Worm (Caenorhabditis elegans): ENCODE results near the gene T01D3.3.
A peak's percentile ranks its signal among the peaks of the same experiment; 100 is the strongest.

Gene T01D3.3

DNA sequence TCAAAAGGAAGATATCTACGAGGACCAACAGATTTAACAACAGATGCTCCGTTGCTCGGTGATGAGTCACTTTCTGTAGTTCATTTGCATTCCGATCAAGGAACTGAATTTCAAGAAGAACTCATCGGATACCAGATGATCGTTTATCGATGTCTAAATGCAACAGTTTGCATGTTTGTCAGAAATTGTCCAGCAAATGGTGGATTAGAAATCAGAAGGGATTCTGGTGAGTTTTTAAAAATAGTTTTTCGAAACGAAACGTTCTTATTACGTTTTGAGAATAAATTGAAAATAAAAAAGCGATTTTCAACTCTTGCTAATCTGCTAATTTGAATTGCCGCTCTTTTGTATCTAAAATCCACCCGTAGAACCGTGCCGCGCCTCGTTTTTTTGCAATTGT, 24.2 kb upstream of the T01D3.3 start:
- TF ChIP-seq nhr-237 (tag; optimal IDR thresholded peaks at IDR 0.05) (no peak), unc-39 (tag; optimal IDR thresholded peaks at IDR 0.05) (no peak), cnd-1 (tag; optimal IDR thresholded peaks at IDR 0.05) (no peak), unc-62 (GFP tag; optimal IDR thresholded peaks at IDR 0.05) (no peak), blmp-1 (tag; optimal IDR thresholded peaks at IDR 0.05) (no peak), hlh-1 (tag; optimal IDR thresholded peaks at IDR 0.05) (no peak), nhr-2 (tag; optimal IDR thresholded peaks at IDR 0.05) (no peak), lin-32 (GFP tag; optimal IDR thresholded peaks at IDR 0.05) (no peak)

DNA sequence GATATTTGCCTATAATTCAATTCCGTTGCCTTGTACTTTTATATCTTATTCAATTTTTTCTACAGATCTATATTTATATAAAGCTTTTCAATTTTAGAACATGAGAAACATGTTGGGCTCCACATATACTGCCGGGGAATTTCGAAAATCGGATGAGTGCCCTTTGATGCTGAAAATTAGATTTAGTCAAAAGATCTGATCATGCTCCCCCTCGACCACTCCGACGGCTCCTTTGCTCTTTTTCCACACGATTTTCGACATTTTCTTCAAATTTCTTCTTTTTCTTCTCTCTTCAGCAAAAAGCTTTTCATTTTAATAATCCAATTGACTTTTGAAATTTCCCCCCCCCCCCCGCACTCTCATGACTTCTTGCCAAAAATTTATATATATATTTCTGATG, 22.6 kb upstream of the T01D3.3 start:
- no peak for TF ChIP-seq ztf-11 (tag; optimal IDR thresholded peaks at IDR 0.05)
- no peak for TF ChIP-seq cnd-1 (tag; optimal IDR thresholded peaks at IDR 0.05)
- peak; percentile 86 for TF ChIP-seq ces-1 (GFP tag; optimal IDR thresholded peaks at IDR 0.05)

DNA sequence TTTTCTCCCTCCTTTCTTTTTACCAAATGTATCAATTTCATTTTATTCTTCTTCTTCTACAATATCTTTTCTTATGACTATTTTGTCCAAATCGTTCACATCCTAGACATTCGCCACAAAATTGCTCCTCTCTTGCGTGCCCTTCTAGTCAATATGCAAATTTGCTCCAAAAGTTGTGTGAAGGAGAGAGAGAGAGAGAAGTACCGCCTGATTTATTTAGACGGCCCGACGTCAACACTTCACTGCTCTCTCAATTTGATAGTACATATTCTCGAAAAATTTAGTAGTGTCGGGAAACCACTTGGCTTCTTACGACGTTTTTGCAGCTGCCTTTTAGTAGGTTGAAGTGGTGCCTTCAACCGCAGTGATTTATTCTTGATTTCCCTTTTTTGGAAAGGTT, 17.6 kb upstream of the T01D3.3 start:
- TF ChIP-seq drap-1 (GFP tag; optimal IDR thresholded peaks at IDR 0.05) (no peak), ces-1 (GFP tag; optimal IDR thresholded peaks at IDR 0.05) (peak; percentile 68)

DNA sequence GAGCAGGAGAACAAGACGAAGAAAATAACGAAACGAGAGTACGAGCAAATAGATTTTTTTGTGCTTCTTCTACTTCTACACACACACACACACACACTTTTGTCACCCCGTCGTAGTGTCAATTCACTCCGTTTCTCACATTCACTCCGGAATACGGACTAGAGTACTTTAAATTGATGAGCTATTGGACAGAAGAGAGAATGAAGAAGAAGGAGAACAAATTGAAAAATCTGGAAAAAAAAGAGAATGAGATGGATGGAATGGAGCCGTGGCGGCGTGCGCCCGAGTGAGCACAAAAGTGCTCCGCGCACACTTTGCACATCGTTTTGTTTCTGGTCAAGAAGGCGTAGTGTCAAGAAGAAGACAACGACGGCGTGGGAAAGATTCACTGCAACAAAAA, 16.6 kb upstream of the T01D3.3 start:
- TF ChIP-seq sem-2 (GFP tag; optimal IDR thresholded peaks at IDR 0.05) (no peak), snpc-4 (tag; optimal IDR thresholded peaks at IDR 0.05) (no peak), unc-120 (tag; optimal IDR thresholded peaks at IDR 0.05; ENCODE audit: poor library complexity, severe bottlenecking) (no peak), hlh-1 (tag; optimal IDR thresholded peaks at IDR 0.05) (no peak), lin-32 (GFP tag; optimal IDR thresholded peaks at IDR 0.05) (no peak), unc-62 (GFP tag; optimal IDR thresholded peaks at IDR 0.05) (no peak), ces-1 (GFP tag; optimal IDR thresholded peaks at IDR 0.05) (no peak), sptf-1 (tag; optimal IDR thresholded peaks at IDR 0.05) (no peak), M03D4.4 (tag; optimal IDR thresholded peaks at IDR 0.05) (no peak), mab-5 (tag; optimal IDR thresholded peaks at IDR 0.05) (no peak), ceh-39 (tag; optimal IDR thresholded peaks at IDR 0.05) (no peak), elt-3 (tag; optimal IDR thresholded peaks at IDR 0.05) (no peak), cnd-1 (tag; optimal IDR thresholded peaks at IDR 0.05) (no peak), pha-4 (tag; optimal IDR thresholded peaks at IDR 0.05) (no peak)

DNA sequence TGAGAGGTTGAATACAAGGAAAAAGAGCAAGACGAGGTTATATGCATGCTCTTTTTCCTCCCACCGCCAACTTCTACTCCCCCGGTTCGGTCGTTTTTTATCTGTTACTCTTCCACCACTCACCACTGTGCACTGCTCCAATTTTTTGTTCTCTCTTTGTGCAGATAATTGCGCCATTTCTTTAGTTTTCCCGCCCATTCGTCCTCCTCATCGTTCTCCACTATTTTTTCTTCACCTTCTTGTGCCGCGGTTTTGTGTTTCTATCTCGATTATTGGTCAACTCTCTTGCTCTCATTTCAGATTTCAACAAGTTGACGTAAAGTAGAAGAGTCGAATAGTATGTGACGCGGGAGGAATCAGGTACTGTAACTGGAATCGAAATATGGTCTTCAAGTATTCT, 14.5 kb upstream of the T01D3.3 start, which contains the start of gene T01D3.1:
T01D3.1 (plus strand) TSS at position 301 of the 400 bp plus-strand sequence.
- TF ChIP-seq cnd-1 (tag; optimal IDR thresholded peaks at IDR 0.05): no peak
- TF ChIP-seq unc-120 (tag; optimal IDR thresholded peaks at IDR 0.05; ENCODE audit: poor library complexity, severe bottlenecking): no peak
- TF ChIP-seq zip-8 (tag; optimal IDR thresholded peaks at IDR 0.05): no peak
- TF ChIP-seq nhr-12 (tag; optimal IDR thresholded peaks at IDR 0.05): no peak
- no peak for TF ChIP-seq mls-2 (tag; optimal IDR thresholded peaks at IDR 0.05)
- no peak for TF ChIP-seq drap-1 (GFP tag; optimal IDR thresholded peaks at IDR 0.05)
- TF ChIP-seq nhr-76 (tag; optimal IDR thresholded peaks at IDR 0.05): no peak
- no peak for TF ChIP-seq lin-13 (tag; optimal IDR thresholded peaks at IDR 0.05)
- TF ChIP-seq blmp-1 (tag; optimal IDR thresholded peaks at IDR 0.05): no peak
- TF ChIP-seq tbx-8 (GFP tag; optimal IDR thresholded peaks at IDR 0.05): no peak
- no peak for TF ChIP-seq mab-5 (tag; optimal IDR thresholded peaks at IDR 0.05)
- TF ChIP-seq ceh-39 (tag; optimal IDR thresholded peaks at IDR 0.05): no peak
- no peak for TF ChIP-seq lsy-2 (tag; optimal IDR thresholded peaks at IDR 0.05)
- TF ChIP-seq pha-4 (tag; optimal IDR thresholded peaks at IDR 0.05): no peak
- no peak for TF ChIP-seq sem-2 (GFP tag; optimal IDR thresholded peaks at IDR 0.05)

DNA sequence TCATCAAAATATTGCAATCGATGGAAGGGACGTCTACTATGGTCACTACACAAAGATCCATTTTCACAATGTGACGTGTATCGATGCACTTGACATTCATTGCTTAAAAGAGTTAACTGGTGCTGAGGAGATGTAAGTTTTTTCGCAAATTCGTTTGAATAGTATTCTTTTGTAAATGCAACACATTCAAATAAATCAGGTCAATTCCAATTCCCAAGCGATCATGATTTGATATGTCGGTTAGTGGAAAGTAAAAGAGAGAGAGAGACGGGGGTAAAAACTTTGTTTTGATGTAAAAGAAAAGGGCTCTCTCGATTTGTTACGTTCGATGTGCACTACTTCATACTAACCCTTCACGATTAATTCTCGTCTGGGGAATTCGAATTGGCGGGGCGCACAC, 13.8 kb upstream of the T01D3.3 start:
- TF ChIP-seq ztf-11 (tag; optimal IDR thresholded peaks at IDR 0.05) (no peak), M03D4.4 (tag; optimal IDR thresholded peaks at IDR 0.05) (no peak), lsy-2 (tag; optimal IDR thresholded peaks at IDR 0.05) (no peak), blmp-1 (tag; optimal IDR thresholded peaks at IDR 0.05) (no peak), lin-32 (GFP tag; optimal IDR thresholded peaks at IDR 0.05) (no peak), elt-1 (tag; optimal IDR thresholded peaks at IDR 0.05; ENCODE audit: borderline replicate concordance, insufficient read depth) (no peak), ceh-43 (GFP tag; optimal IDR thresholded peaks at IDR 0.05) (no peak), sptf-1 (tag; optimal IDR thresholded peaks at IDR 0.05) (no peak), ceh-83 (GFP tag; optimal IDR thresholded peaks at IDR 0.05) (no peak), ces-1 (GFP tag; optimal IDR thresholded peaks at IDR 0.05) (no peak)

All from whole organism, mixed stage, embryonic.